Worm (Caenorhabditis elegans): Measurements from ENCODE around the gene K02F6.6.

DNA sequence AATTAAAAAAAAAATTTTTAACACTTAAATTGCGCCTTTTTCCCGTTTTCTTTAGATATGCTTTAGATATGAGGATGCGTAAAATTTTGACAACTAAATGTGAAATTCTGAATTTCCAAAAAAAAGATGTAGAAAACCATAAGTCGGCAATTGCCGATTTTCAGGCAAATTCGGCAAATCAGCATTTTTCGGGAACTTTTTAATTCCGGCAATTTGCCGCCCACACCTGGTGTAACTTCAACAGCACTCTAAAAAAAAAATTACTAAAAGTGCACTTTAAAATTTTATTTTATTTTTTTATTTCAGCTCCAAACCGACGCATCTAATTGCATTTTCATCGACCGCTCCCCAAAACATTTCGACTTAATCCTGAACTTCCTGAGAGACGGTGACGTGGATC is at the start of gene K02F6.6:
- no peak for TF ChIP-seq zag-1 (tag; optimal IDR thresholded peaks at IDR 0.05)
- TF ChIP-seq lsy-12 (tag; optimal IDR thresholded peaks at IDR 0.05), result no peak
- no peak for TF ChIP-seq pqm-1 (tag; optimal IDR thresholded peaks at IDR 0.05)
- no peak for TF ChIP-seq aly-2 (tag; optimal IDR thresholded peaks at IDR 0.05)
- no peak for TF ChIP-seq ceh-82 (tag; optimal IDR thresholded peaks at IDR 0.05)
- TF ChIP-seq nhr-28 (tag; optimal IDR thresholded peaks at IDR 0.05), result no peak
- no peak for TF ChIP-seq jun-1 (tag; optimal IDR thresholded peaks at IDR 0.05)
- no peak for TF ChIP-seq nhr-12 (tag; optimal IDR thresholded peaks at IDR 0.05)
- TF ChIP-seq tbx-2 (tag; optimal IDR thresholded peaks at IDR 0.05), result no peak
- TF ChIP-seq lin-39 (tag; optimal IDR thresholded peaks at IDR 0.05), result no peak
- TF ChIP-seq R02D3.7 (tag; optimal IDR thresholded peaks at IDR 0.05), result no peak
- TF ChIP-seq ceh-16 (tag; optimal IDR thresholded peaks at IDR 0.05), result no peak
